Worm (Caenorhabditis elegans) whole organism, early embryonic: ENCODE results near the gene ech-6.

ENCODE experiments used
- B0310.2 ChIP-seq: sonication (generic microtip); optimal IDR thresholded peaks from 2 replicates; lab custom pipeline; 2016; ENCODE audit warnings: mild to moderate bottlenecking, missing genetic modification characterization, missing compliant biosample characterization
- F13C5.2 ChIP-seq: sonication (generic microtip); optimal IDR thresholded peaks from 2 replicates; lab custom pipeline; 2017; ENCODE audit warnings: mild to moderate bottlenecking, missing genetic modification characterization, inconsistent platforms, missing compliant biosample characterization
- aly-1 ChIP-seq: sonication (generic microtip); optimal IDR thresholded peaks from 2 replicates; lab custom pipeline; 2016; ENCODE audit warnings: missing genetic modification characterization, missing compliant biosample characterization
- ama-1 ChIP-seq: fragments of 150-350 bp; optimal IDR thresholded peaks from 2 replicates; lab custom pipeline; 2014
- ceh-13 ChIP-seq: fragments of 200-800 bp; sonication (Bioruptor generic); optimal IDR thresholded peaks from 2 replicates; lab custom pipeline; 2018; ENCODE audit warnings: mild to moderate bottlenecking, missing genetic modification characterization, missing compliant biosample characterization
- ceh-36 ChIP-seq: sonication (generic microtip); optimal IDR thresholded peaks from 2 replicates; lab custom pipeline; 2016; ENCODE audit warnings: missing genetic modification characterization, inconsistent platforms, missing compliant biosample characterization
- ets-7 ChIP-seq: sonication (generic microtip); optimal IDR thresholded peaks from 2 replicates; lab custom pipeline; 2016; ENCODE audit warnings: missing genotype, missing genetic modification characterization, missing compliant biosample characterization
- flt-1 ChIP-seq: fragments of 200-800 bp; sonication (Bioruptor generic); IDR thresholded peaks from 2 replicates; pipeline ENCODE4 v1.3.6; 2022; ENCODE audit warnings: missing genetic modification characterization, missing compliant biosample characterization
- hmbx-1 ChIP-seq: sonication (generic microtip); optimal IDR thresholded peaks from 2 replicates; lab custom pipeline; 2016; ENCODE audit warnings: mild to moderate bottlenecking, missing genetic modification characterization, missing compliant biosample characterization
- hmg-4 ChIP-seq: fragments of 200-800 bp; sonication (Bioruptor generic); optimal IDR thresholded peaks from 2 replicates; lab custom pipeline; 2018; ENCODE audit warnings: mild to moderate bottlenecking, missing genetic modification characterization, missing compliant biosample characterization
- hnd-1 ChIP-seq: sonication (generic microtip); optimal IDR thresholded peaks from 2 replicates; lab custom pipeline; 2016; ENCODE audit warnings: missing genetic modification characterization, missing compliant biosample characterization
- pes-1 ChIP-seq: fragments of 200-800 bp; sonication (Bioruptor generic); IDR thresholded peaks from 2 replicates; pipeline ENCODE4 v1.3.6; 2022; ENCODE audit warnings: missing genetic modification reagents, missing genetic modification characterization, missing compliant biosample characterization
- scrt-1 ChIP-seq: fragments of 200-800 bp; sonication (Bioruptor generic); IDR thresholded peaks from 2 replicates; pipeline ENCODE4 v1.3.6; 2022; ENCODE audit warnings: missing genetic modification characterization, missing compliant biosample characterization
- sea-1 ChIP-seq: fragments of 200-800 bp; sonication (Bioruptor generic); conservative IDR thresholded peaks from 2 replicates; pipeline ENCODE4 v1.3.6; 2022; ENCODE audit warnings: missing genetic modification characterization, missing compliant biosample characterization
- tbx-11 ChIP-seq: fragments of 200-800 bp; sonication (Bioruptor generic); IDR thresholded peaks from 2 replicates; pipeline ENCODE4 v1.3.6; 2022; ENCODE audit warnings: missing genetic modification characterization, missing compliant biosample characterization
- tbx-37 ChIP-seq: fragments of 200-800 bp; sonication (Bioruptor generic); conservative IDR thresholded peaks from 2 replicates; pipeline ENCODE4 v1.3.6; 2022; ENCODE audit warnings: missing genetic modification reagents, missing genetic modification characterization, missing compliant biosample characterization
- tra-4 ChIP-seq: sonication (generic microtip); optimal IDR thresholded peaks from 2 replicates; lab custom pipeline; 2017; ENCODE audit warnings: missing genetic modification characterization, missing compliant biosample characterization

ech-6 gene

DNA sequence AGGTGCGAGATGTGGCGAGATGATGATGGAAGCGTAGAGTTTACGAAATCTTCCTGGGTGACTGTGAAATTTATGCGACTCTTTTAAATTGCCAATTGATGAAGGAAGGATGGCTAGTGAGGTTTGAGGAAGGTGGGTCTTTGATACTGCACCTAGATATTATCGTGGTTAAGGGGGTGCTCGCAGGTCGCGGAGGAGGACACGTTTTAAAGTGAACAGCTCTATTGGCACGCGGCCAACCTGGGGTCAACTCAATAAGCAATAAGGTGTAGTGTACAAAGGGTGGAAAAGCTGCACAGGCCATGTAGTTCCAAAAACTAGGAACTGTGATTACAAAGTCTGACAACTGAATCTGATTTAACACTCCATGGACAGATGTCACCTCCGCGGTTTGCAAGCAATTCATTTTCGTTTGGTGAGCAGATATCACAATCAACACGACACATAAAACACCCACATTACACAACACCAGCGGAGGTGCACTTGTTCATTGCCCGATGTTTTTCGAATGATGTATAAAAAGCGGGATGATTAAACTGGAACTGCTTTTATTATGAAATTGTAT, 7.3 kb downstream of the ech-6 start:
- no peak for TF ChIP-seq tbx-11 (GFP tag; lab: Robert Waterston, UW)
- TF ChIP-seq ceh-13 (GFP tag; lab: Kevin White, UChicago): no peak
- no peak for TF ChIP-seq aly-1 (tag; lab: Kevin White, UChicago)
- TF ChIP-seq ama-1: no peak
- no peak for TF ChIP-seq scrt-1 (GFP tag; lab: Robert Waterston, UW)
- no peak for TF ChIP-seq tra-4 (tag; lab: Kevin White, UChicago)
- no peak for TF ChIP-seq ceh-36
- no peak for TF ChIP-seq pes-1 (GFP tag; lab: Robert Waterston, UW)
- TF ChIP-seq ets-7 (tag; lab: Kevin White, UChicago): no peak
- TF ChIP-seq B0310.2 (tag; lab: Kevin White, UChicago): no peak
- no peak for TF ChIP-seq hmg-4
- TF ChIP-seq F13C5.2: no peak
- TF ChIP-seq sea-1 (GFP tag; lab: Robert Waterston, UW): no peak

DNA sequence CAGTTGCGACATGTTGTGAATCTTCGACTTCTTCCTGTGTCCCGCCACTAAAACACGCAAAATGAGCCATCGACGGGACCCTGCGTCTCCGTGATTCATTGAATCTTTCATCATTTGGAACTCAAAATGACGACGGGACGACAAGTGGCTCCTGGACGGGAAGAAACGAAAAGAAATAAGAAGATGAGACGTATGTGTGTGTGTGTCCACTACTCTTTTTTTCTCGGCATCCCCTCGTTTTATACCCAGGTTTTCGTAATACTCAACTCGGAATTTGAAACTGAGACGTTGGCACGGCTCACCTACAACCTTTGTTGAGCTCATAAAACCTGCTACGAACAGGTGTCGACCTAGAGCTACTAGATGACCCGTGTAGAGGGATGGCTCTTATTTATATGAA, 8.2 kb downstream of the ech-6 start:
- no peak for TF ChIP-seq tbx-37 (GFP tag; lab: Robert Waterston, UW)

DNA sequence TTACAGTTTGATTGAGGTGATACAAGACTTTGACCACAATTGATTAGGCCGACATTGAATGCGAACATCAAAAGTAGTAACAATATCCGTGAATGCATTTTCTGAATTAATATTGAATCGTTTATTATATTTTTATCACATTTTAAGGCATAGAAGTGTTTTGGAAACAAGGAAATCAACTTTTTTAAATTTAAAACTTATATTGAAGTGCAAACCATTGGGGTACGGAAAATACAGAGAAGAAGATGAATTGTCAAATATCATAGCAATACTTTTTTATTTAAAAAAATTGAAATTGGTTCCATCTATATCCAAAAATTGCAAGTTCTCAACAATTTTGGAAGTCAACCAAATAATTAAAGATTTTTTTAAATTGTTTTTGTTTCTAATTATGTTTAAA, 9.4 kb downstream of the ech-6 start, which contains the start of gene T05G5.1:
Gene T05G5.1 (minus strand): TSS at position 101 of the 400 bp plus-strand sequence.
- no peak for TF ChIP-seq tbx-11 (GFP tag; lab: Robert Waterston, UW)
- no peak for TF ChIP-seq ceh-13 (GFP tag; lab: Kevin White, UChicago)
- TF ChIP-seq sea-1 (GFP tag; lab: Robert Waterston, UW): no peak
- TF ChIP-seq ceh-36: no peak
- TF ChIP-seq B0310.2 (tag; lab: Kevin White, UChicago): no peak
- no peak for TF ChIP-seq ama-1
- TF ChIP-seq F13C5.2: no peak
- no peak for TF ChIP-seq tbx-37 (GFP tag; lab: Robert Waterston, UW)
- no peak for TF ChIP-seq tra-4 (tag; lab: Kevin White, UChicago)
- no peak for TF ChIP-seq ets-7 (tag; lab: Kevin White, UChicago)
- no peak for TF ChIP-seq hmbx-1 (tag; lab: Kevin White, UChicago)
- no peak for TF ChIP-seq flt-1 (GFP tag; lab: Robert Waterston, UW)
- TF ChIP-seq hmg-4: no peak

DNA sequence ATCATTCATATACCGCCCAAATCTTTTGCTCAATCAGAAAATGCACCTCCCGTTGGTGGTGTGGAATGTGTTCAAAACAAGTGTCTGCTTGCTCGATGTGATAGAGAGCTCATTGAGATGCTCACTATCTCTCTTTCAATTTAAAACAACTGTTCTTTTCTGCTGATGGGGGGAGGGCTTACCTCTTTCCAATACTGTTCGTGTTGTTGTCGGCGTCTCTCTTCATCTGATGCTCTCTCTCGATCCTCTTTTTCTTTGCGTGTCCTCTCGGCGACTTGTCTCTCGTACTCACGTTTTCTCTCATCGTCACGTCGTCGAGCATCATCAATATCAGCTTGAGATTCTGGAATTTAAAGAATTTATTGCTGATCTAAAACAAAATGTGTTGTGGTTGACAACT, 10.7 kb downstream of the ech-6 start:
- no peak for TF ChIP-seq ama-1
- TF ChIP-seq F13C5.2: no peak
- TF ChIP-seq aly-1 (tag; lab: Kevin White, UChicago): no peak
- no peak for TF ChIP-seq ceh-13 (GFP tag; lab: Kevin White, UChicago)
- TF ChIP-seq pes-1 (GFP tag; lab: Robert Waterston, UW): no peak
- no peak for TF ChIP-seq hmbx-1 (tag; lab: Kevin White, UChicago)
- no peak for TF ChIP-seq scrt-1 (GFP tag; lab: Robert Waterston, UW)
- no peak for TF ChIP-seq B0310.2 (tag; lab: Kevin White, UChicago)
- TF ChIP-seq ceh-36: no peak
- TF ChIP-seq flt-1 (GFP tag; lab: Robert Waterston, UW): no peak
- no peak for TF ChIP-seq hnd-1 (tag; lab: Kevin White, UChicago)

DNA sequence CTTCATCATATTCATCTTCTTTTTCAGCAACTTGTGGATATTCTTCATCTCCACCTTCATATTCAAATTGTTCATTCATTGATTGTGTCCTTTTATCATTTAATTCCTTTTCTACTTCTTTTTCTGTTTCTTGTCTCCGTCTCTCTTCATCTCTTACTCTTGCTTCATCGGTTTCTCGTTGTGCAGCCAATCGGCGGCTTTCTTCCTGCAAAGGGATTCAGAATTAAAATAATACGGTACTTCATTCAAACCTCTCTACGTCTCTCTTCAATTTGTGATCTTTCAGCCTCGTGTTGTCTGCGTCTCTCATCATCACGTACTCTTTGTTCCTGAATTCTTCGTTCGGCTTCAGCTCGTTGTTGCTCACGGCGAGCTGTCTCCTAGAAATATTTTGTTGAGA, 12.0 kb downstream of the ech-6 start:
- TF ChIP-seq ceh-36: no peak
- no peak for TF ChIP-seq F13C5.2
- TF ChIP-seq aly-1 (tag; lab: Kevin White, UChicago): no peak
- TF ChIP-seq scrt-1 (GFP tag; lab: Robert Waterston, UW): no peak
- no peak for TF ChIP-seq sea-1 (GFP tag; lab: Robert Waterston, UW)
- TF ChIP-seq ama-1: no peak
- TF ChIP-seq tbx-37 (GFP tag; lab: Robert Waterston, UW): no peak
- TF ChIP-seq B0310.2 (tag; lab: Kevin White, UChicago): no peak
- TF ChIP-seq tbx-11 (GFP tag; lab: Robert Waterston, UW): no peak
- no peak for TF ChIP-seq tra-4 (tag; lab: Kevin White, UChicago)
- TF ChIP-seq ets-7 (tag; lab: Kevin White, UChicago): no peak
- TF ChIP-seq ceh-13 (GFP tag; lab: Kevin White, UChicago): no peak
- TF ChIP-seq pes-1 (GFP tag; lab: Robert Waterston, UW): no peak
- TF ChIP-seq hmg-4: no peak
- TF ChIP-seq flt-1 (GFP tag; lab: Robert Waterston, UW): no peak
- TF ChIP-seq hnd-1 (tag; lab: Kevin White, UChicago): no peak
- TF ChIP-seq hmbx-1 (tag; lab: Kevin White, UChicago): no peak

DNA sequence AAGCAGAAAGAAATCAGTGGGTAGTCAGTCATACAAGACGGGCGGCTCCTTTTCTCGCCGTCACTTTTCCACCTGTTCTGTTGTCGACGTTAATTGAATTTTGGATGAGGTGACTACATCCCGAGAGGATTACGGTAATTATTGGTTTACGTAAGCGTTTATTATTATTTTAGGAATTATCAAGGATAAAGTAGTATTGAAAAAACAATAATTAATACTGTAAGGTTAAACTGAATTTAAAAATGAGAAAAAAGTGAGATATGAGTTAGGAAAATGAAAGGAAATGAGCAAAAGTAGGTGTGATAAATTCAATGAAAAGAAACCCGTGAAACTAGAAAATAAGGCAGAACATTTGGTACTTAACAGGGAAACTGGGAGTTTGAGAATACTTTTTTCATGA, 13.7 kb downstream of the ech-6 start, which contains the start of gene hlh-4:
Gene hlh-4 (minus strand): TSS at position 101 of the 400 bp plus-strand sequence.
- TF ChIP-seq pes-1 (GFP tag; lab: Robert Waterston, UW): no peak
- no peak for TF ChIP-seq hnd-1 (tag; lab: Kevin White, UChicago)
- no peak for TF ChIP-seq ama-1
- TF ChIP-seq tbx-37 (GFP tag; lab: Robert Waterston, UW): no peak
- no peak for TF ChIP-seq tra-4 (tag; lab: Kevin White, UChicago)
- no peak for TF ChIP-seq aly-1 (tag; lab: Kevin White, UChicago)
- no peak for TF ChIP-seq hmg-4
- TF ChIP-seq B0310.2 (tag; lab: Kevin White, UChicago): no peak
- no peak for TF ChIP-seq ets-7 (tag; lab: Kevin White, UChicago)
- no peak for TF ChIP-seq F13C5.2
- TF ChIP-seq scrt-1 (GFP tag; lab: Robert Waterston, UW): no peak
- TF ChIP-seq ceh-36: no peak
- no peak for TF ChIP-seq sea-1 (GFP tag; lab: Robert Waterston, UW)
- no peak for TF ChIP-seq flt-1 (GFP tag; lab: Robert Waterston, UW)
- TF ChIP-seq ceh-13 (GFP tag; lab: Kevin White, UChicago): no peak
- TF ChIP-seq tbx-11 (GFP tag; lab: Robert Waterston, UW): no peak

DNA sequence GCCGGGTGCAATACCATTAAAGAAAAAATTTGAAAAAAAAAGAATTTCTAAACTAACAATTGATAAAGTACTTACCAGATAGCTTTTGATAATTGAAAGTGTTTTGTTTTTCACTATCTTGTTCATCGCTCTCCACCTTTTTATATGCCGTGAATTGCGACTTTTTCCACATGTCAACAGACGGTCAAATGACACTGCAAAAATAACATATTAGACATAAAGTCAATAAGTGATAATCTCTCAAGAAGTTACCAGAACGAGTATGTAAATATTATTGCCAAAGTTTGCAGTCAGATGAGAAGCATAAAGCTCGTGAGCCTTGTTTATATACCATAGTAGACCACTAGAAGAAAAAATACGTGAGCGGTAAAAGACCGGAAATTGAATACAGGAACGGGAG, 16.8 kb downstream of the ech-6 start, which contains the start of gene dao-6:
Gene dao-6 (minus strand): TSS at position 345 of the 400 bp plus-strand sequence.
- TF ChIP-seq sea-1 (GFP tag; lab: Robert Waterston, UW) (no peak), pes-1 (GFP tag; lab: Robert Waterston, UW) (no peak)
